ENCODE assay signal across 3 fruit fly cellular contexts in genomic region chr3L:3787595-3788151, dm6.
TF ChIP-seq lines count a peak whose summit lies in the region.

No protein-coding gene starts in this region.

TF ChIP-seq in whole organism, embryonic, 481 proteins besides CTCF, POLR2A, EP300 and RAD21 (continued from another document and continues in another):
- TF ChIP-seq CG33213 (GFP tag; optimal IDR thresholded peaks at IDR 0.05; lab: Kevin White, UChicago): peak; percentile 23
- TF ChIP-seq pzg (GFP tag; optimal IDR thresholded peaks at IDR 0.05; lab: Kevin White, UChicago): peak; percentile 78
- peak; percentile 93 for TF ChIP-seq CG18011 (GFP tag; optimal IDR thresholded peaks at IDR 0.05; lab: Kevin White, UChicago)
- TF ChIP-seq Elba2 (GFP tag; optimal IDR thresholded peaks at IDR 0.05; lab: Kevin White, UChicago): peak; percentile 42
- peak in 1 of 2 experiments; percentile 14 for TF ChIP-seq Eip74EF (GFP tag; optimal IDR thresholded peaks at IDR 0.05; lab: Kevin White, UChicago)
- peak; percentile 42 for TF ChIP-seq CG16813 (GFP tag; IDR thresholded peaks at IDR 0.05; lab: Robert Waterston, UW; ENCODE audit: partially characterized antibody)
- no peak for TF ChIP-seq gem (tag; optimal IDR thresholded peaks at IDR 0.05; lab: Kevin White, UChicago)
- peak; percentile 59 for TF ChIP-seq CrebB (tag; optimal IDR thresholded peaks at IDR 0.05; lab: Kevin White, UChicago)
- TF ChIP-seq CG13287 (GFP tag; IDR thresholded peaks at IDR 0.05; lab: Robert Waterston, UW; ENCODE audit: partially characterized antibody): peak; percentile 48
- TF ChIP-seq CG7786 (GFP tag; optimal IDR thresholded peaks at IDR 0.05; lab: Kevin White, UChicago): no peak
- peak; percentile 30 for TF ChIP-seq shn (GFP tag; optimal IDR thresholded peaks at IDR 0.05; lab: Kevin White, UChicago)
- no peak for TF ChIP-seq jing (GFP tag; optimal IDR thresholded peaks at IDR 0.05; lab: Kevin White, UChicago)
- peak; percentile 9 for TF ChIP-seq Meics (GFP tag; optimal IDR thresholded peaks at IDR 0.05; lab: Kevin White, UChicago)
- peak; percentile 43 for TF ChIP-seq PHDP (tag; optimal IDR thresholded peaks at IDR 0.05; lab: Kevin White, UChicago)
- TF ChIP-seq CG13894 (tag; optimal IDR thresholded peaks at IDR 0.05; lab: Kevin White, UChicago): peak; percentile 13
- peak; percentile 64 for TF ChIP-seq nom (GFP tag; optimal IDR thresholded peaks at IDR 0.05; lab: Kevin White, UChicago)
- TF ChIP-seq ssp (GFP tag; IDR thresholded peaks at IDR 0.05; lab: Robert Waterston, UW): no peak
- no peak for TF ChIP-seq CG10654 (GFP tag; optimal IDR thresholded peaks at IDR 0.05; lab: Kevin White, UChicago)
- peak; percentile 20; the same call in 1 of the 2 replicates for TF ChIP-seq CG31441 (GFP tag; IDR thresholded peaks at IDR 0.05; lab: Robert Waterston, UW)
- TF ChIP-seq zf30C (GFP tag; optimal IDR thresholded peaks at IDR 0.05; lab: Kevin White, UChicago): peak; percentile 37
- peak; percentile 44 for TF ChIP-seq stwl (tag; optimal IDR thresholded peaks at IDR 0.05; lab: Kevin White, UChicago)
- TF ChIP-seq nmo (GFP tag; optimal IDR thresholded peaks at IDR 0.05; lab: Kevin White, UChicago): peak; percentile 44
- peak; percentile 1 for TF ChIP-seq Dip3 (GFP tag; optimal IDR thresholded peaks at IDR 0.05; lab: Kevin White, UChicago)
- TF ChIP-seq CG2712 (tag; optimal IDR thresholded peaks at IDR 0.05; lab: Kevin White, UChicago): peak; percentile 32
- TF ChIP-seq Med (GFP tag; lab: Kevin White, UChicago): peak; percentile 92
- TF ChIP-seq CG34376 (GFP tag; optimal IDR thresholded peaks at IDR 0.05; lab: Kevin White, UChicago): peak; percentile 33
- peak; percentile 15 for TF ChIP-seq HmgD (GFP tag; optimal IDR thresholded peaks at IDR 0.05; lab: Kevin White, UChicago)
- TF ChIP-seq pho (GFP tag; optimal IDR thresholded peaks at IDR 0.05; lab: Kevin White, UChicago): no peak
- 0 out of 3 replicates have a peak, but pooled peaks have one; percentile 49 for TF ChIP-seq knrl (GFP tag; IDR thresholded peaks at IDR 0.05; lab: Robert Waterston, UW; ENCODE audit: partially characterized antibody)
- TF ChIP-seq chm (GFP tag; IDR thresholded peaks at IDR 0.05; lab: Robert Waterston, UW): peak; percentile 68
- no peak for TF ChIP-seq CG2678 (tag; optimal IDR thresholded peaks at IDR 0.05; lab: Kevin White, UChicago)
- TF ChIP-seq Sry-β (GFP tag; optimal IDR thresholded peaks at IDR 0.05; lab: Kevin White, UChicago): peak; percentile 45
- peak; percentile 21 for TF ChIP-seq CG14710 (tag; optimal IDR thresholded peaks at IDR 0.05; lab: Kevin White, UChicago)
- peak; percentile 55 for TF ChIP-seq trem (tag; optimal IDR thresholded peaks at IDR 0.05; lab: Kevin White, UChicago)
- TF ChIP-seq bowl (GFP tag; IDR thresholded peaks at IDR 0.05; lab: Robert Waterston, UW): 0 out of 2 replicates have a peak, but pooled peaks have one; percentile 6
- no peak for TF ChIP-seq chn (GFP tag; optimal IDR thresholded peaks at IDR 0.05; lab: Kevin White, UChicago)
- no peak for TF ChIP-seq lilli (GFP tag; optimal IDR thresholded peaks at IDR 0.05; lab: Kevin White, UChicago)
- TF ChIP-seq Antp (GFP tag; optimal IDR thresholded peaks at IDR 0.05; lab: Kevin White, UChicago): no peak
- peak; percentile 77; the same call in 2 of the 3 replicates for TF ChIP-seq ci (GFP tag; IDR thresholded peaks at IDR 0.05; lab: Robert Waterston, UW)
- no peak for TF ChIP-seq CG12744 (GFP tag; optimal IDR thresholded peaks at IDR 0.05; lab: Kevin White, UChicago)
- peak; percentile 15 for TF ChIP-seq CG11504 (tag; optimal IDR thresholded peaks at IDR 0.05; lab: Kevin White, UChicago)
- TF ChIP-seq gcm2 (GFP tag; optimal IDR thresholded peaks at IDR 0.05; lab: Kevin White, UChicago): peak; percentile 63
- TF ChIP-seq CG10431 (GFP tag; optimal IDR thresholded peaks at IDR 0.05; lab: Kevin White, UChicago): peak; percentile 61

TF ChIP-seq in whole organism, prepupa, 60 proteins besides CTCF, POLR2A, EP300 and RAD21 (continued from another document):
- TF ChIP-seq acj6 (GFP tag; optimal IDR thresholded peaks at IDR 0.05; lab: Kevin White, UChicago) (no peak), CG8119 (GFP tag; IDR thresholded peaks at IDR 0.05; lab: Robert Waterston, UW) (peak; percentile 34; the same call in 1 of the 3 replicates), CG9139 (GFP tag; optimal IDR thresholded peaks at IDR 0.05; lab: Kevin White, UChicago) (peak; percentile 23), Gug (GFP tag; IDR thresholded peaks at IDR 0.05; lab: Robert Waterston, UW) (no peak), pdm3 (GFP tag; optimal IDR thresholded peaks at IDR 0.05; lab: Kevin White, UChicago) (peak; percentile 28), net (GFP tag; optimal IDR thresholded peaks at IDR 0.05; lab: Kevin White, UChicago) (peak; percentile 73), CG16779 (tag; optimal IDR thresholded peaks at IDR 0.05; lab: Kevin White, UChicago) (peak; percentile 66), Hr39 (GFP tag; optimal IDR thresholded peaks at IDR 0.05; lab: Kevin White, UChicago) (no peak), OdsH (GFP tag; optimal IDR thresholded peaks at IDR 0.05; lab: Kevin White, UChicago) (no peak), CG11762 (GFP tag; optimal IDR thresholded peaks at IDR 0.05; lab: Kevin White, UChicago; ENCODE audit: insufficient read depth) (no peak), CG4318 (GFP tag; optimal IDR thresholded peaks at IDR 0.05; lab: Kevin White, UChicago) (no peak), CG6276 (GFP tag; optimal IDR thresholded peaks at IDR 0.05; lab: Kevin White, UChicago) (peak; percentile 18), Sox14 (GFP tag; optimal IDR thresholded peaks at IDR 0.05; lab: Kevin White, UChicago) (peak; percentile 70), CG15336 (GFP tag; IDR thresholded peaks at IDR 0.05; lab: Robert Waterston, UW) (0 out of 2 replicates have a peak, but pooled peaks have one; percentile 23), CG8632 (GFP tag; optimal IDR thresholded peaks at IDR 0.05; lab: Kevin White, UChicago) (peak; percentile 7), Hr4 (GFP tag; optimal IDR thresholded peaks at IDR 0.05; lab: Kevin White, UChicago) (no peak), CG3032 (tag; optimal IDR thresholded peaks at IDR 0.05; lab: Kevin White, UChicago) (peak; percentile 2), dsx (GFP tag; optimal IDR thresholded peaks at IDR 0.05; lab: Kevin White, UChicago; ENCODE audit: poor library complexity, severe bottlenecking) (peak; percentile 62), Blimp-1 (GFP tag; optimal IDR thresholded peaks at IDR 0.05; lab: Kevin White, UChicago) (no peak), spab (GFP tag; optimal IDR thresholded peaks at IDR 0.05; lab: Kevin White, UChicago) (no peak), CG6808 (GFP tag; optimal IDR thresholded peaks at IDR 0.05; lab: Kevin White, UChicago) (peak; percentile 66), CG6792 (GFP tag; optimal IDR thresholded peaks at IDR 0.05; lab: Kevin White, UChicago) (peak; percentile 12), Ets96B (tag; optimal IDR thresholded peaks at IDR 0.05; lab: Kevin White, UChicago) (peak; percentile 9), dac (GFP tag; optimal IDR thresholded peaks at IDR 0.05; lab: Kevin White, UChicago) (no peak), CG6163 (GFP tag; IDR thresholded peaks at IDR 0.05; lab: Robert Waterston, UW) (peak; percentile 48; the same call in 1 of the 3 replicates), CG32006 (GFP tag; optimal IDR thresholded peaks at IDR 0.05; lab: Kevin White, UChicago) (peak; percentile 37), fd59A (GFP tag; optimal IDR thresholded peaks at IDR 0.05; lab: Kevin White, UChicago) (peak; percentile 6), fd85E (GFP tag; optimal IDR thresholded peaks at IDR 0.05; lab: Kevin White, UChicago) (no peak), Hr38 (GFP tag; optimal IDR thresholded peaks at IDR 0.05; lab: Kevin White, UChicago) (no peak), CG11294 (GFP tag; IDR thresholded peaks at IDR 0.05; lab: Robert Waterston, UW) (no peak), Sox15 (GFP tag; optimal IDR thresholded peaks at IDR 0.05; lab: Kevin White, UChicago) (no peak), Eip78C (GFP tag; lab: Kevin White, UChicago) (peak; percentile 81), CG34406 (GFP tag; optimal IDR thresholded peaks at IDR 0.05; lab: Kevin White, UChicago) (peak; percentile 26), CG10631 (GFP tag; optimal IDR thresholded peaks at IDR 0.05; lab: Kevin White, UChicago) (no peak), topi (GFP tag; optimal IDR thresholded peaks at IDR 0.05; lab: Kevin White, UChicago) (peak; percentile 21), ss (GFP tag; optimal IDR thresholded peaks at IDR 0.05; lab: Kevin White, UChicago) (peak; percentile 52 to 54), esn (GFP tag; optimal IDR thresholded peaks at IDR 0.05; lab: Kevin White, UChicago) (peak; percentile 58), CG8319 (GFP tag; optimal IDR thresholded peaks at IDR 0.05; lab: Kevin White, UChicago) (no peak), CG1621 (tag; optimal IDR thresholded peaks at IDR 0.05; lab: Kevin White, UChicago) (peak; percentile 17), Lpt (GFP tag; optimal IDR thresholded peaks at IDR 0.05; lab: Kevin White, UChicago) (no peak)
TF ChIP-seq in whole organism, prepupa: peak in this region for 35.

TF ChIP-seq in whole organism, wandering third instar larva, 38 proteins besides CTCF, POLR2A, EP300 and RAD21 (continued from another document):
- no peak for TF ChIP-seq CG9705 (GFP tag; optimal IDR thresholded peaks at IDR 0.05; lab: Kevin White, UChicago)
- TF ChIP-seq h (GFP tag; optimal IDR thresholded peaks at IDR 0.05; lab: Kevin White, UChicago): peak; percentile 46
- TF ChIP-seq fru (GFP tag; optimal IDR thresholded peaks at IDR 0.05; lab: Kevin White, UChicago): no peak
- no peak for TF ChIP-seq pan (optimal IDR thresholded peaks at IDR 0.05; lab: Kevin White, UChicago)
- peak; percentile 82 for TF ChIP-seq Vsx2 (GFP tag; optimal IDR thresholded peaks at IDR 0.05; lab: Kevin White, UChicago; ENCODE audit: partially characterized antibody)
- no peak for TF ChIP-seq Hnf4 (GFP tag; optimal IDR thresholded peaks at IDR 0.05; lab: Kevin White, UChicago)
- no peak for TF ChIP-seq Mio (GFP tag; optimal IDR thresholded peaks at IDR 0.05; lab: Kevin White, UChicago)
- no peak for TF ChIP-seq Dfd (GFP tag; optimal IDR thresholded peaks at IDR 0.05; lab: Kevin White, UChicago)
- peak; percentile 50 for TF ChIP-seq rgr (GFP tag; optimal IDR thresholded peaks at IDR 0.05; lab: Kevin White, UChicago)
- TF ChIP-seq Dif (GFP tag; optimal IDR thresholded peaks at IDR 0.05; lab: Kevin White, UChicago; ENCODE audit: partially characterized antibody): peak; percentile 41
- peak; percentile 24 for TF ChIP-seq Hr83 (GFP tag; optimal IDR thresholded peaks at IDR 0.05; lab: Kevin White, UChicago; ENCODE audit: poor library complexity, severe bottlenecking)
- TF ChIP-seq psq (GFP tag; optimal IDR thresholded peaks at IDR 0.05; lab: Kevin White, UChicago): peak; percentile 22
